Fruit fly (Drosophila melanogaster) whole organism, embryonic: ENCODE data around the gene CG43121.
A peak's percentile ranks its signal among the peaks of the same experiment; 100 is the strongest.

ENCODE experiments used
- Abd-B ChIP-seq: fragments of 200-800 bp; sonication (Bioruptor generic); optimal IDR thresholded peaks from 2 replicates; lab custom pipeline; 2018; ENCODE audit warnings: missing biosample characterization, mild to moderate bottlenecking, missing genetic modification characterization, moderate library complexity
- Atf3 ChIP-seq: fragments of 200-800 bp; sonication (Bioruptor generic); optimal IDR thresholded peaks from 3 replicates; lab custom pipeline; 2016; ENCODE audit warnings: missing biosample characterization, missing genetic modification characterization
- CG10366 ChIP-seq: fragments of 200-800 bp; sonication (Bioruptor generic); IDR thresholded peaks from 2 replicates; pipeline ENCODE4 v1.3.6; 2022; ENCODE audit warnings: missing biosample characterization, missing genetic modification characterization
- CG10654 ChIP-seq: fragments of 200-800 bp; sonication (Bioruptor generic); optimal IDR thresholded peaks from 2 replicates; lab custom pipeline; 2016; ENCODE audit warnings: missing biosample characterization, missing genetic modification characterization
- CG11456 ChIP-seq: fragments of 200-800 bp; sonication (Bioruptor generic); IDR thresholded peaks from 3 replicates; pipeline ENCODE4 v1.3.6; 2022; ENCODE audit warnings: missing biosample characterization, missing genetic modification characterization
- CG11504 ChIP-seq: fragments of 200-800 bp; sonication (Bioruptor generic); optimal IDR thresholded peaks from 3 replicates; lab custom pipeline; 2019; ENCODE audit warnings: missing biosample characterization, mild to moderate bottlenecking, missing genetic modification characterization, moderate library complexity
- CG11696 ChIP-seq: fragments of 200-800 bp; sonication (Bioruptor generic); IDR thresholded peaks from 2 replicates; pipeline ENCODE4 v1.3.6; 2022; ENCODE audit warnings: missing biosample characterization, missing genetic modification characterization
- CG11723 ChIP-seq: fragments of 200-800 bp; sonication (Bioruptor generic); optimal IDR thresholded peaks from 2 replicates; lab custom pipeline; 2017; ENCODE audit warnings: missing biosample characterization, mild to moderate bottlenecking, missing genetic modification characterization
- CG12071 ChIP-seq: fragments of 200-800 bp; sonication (Bioruptor generic); optimal IDR thresholded peaks from 3 replicates; lab custom pipeline; 2018; ENCODE audit warnings: missing biosample characterization, mild to moderate bottlenecking, missing genetic modification characterization
- CG1233 ChIP-seq: fragments of 200-800 bp; sonication (Bioruptor generic); optimal IDR thresholded peaks from 4 replicates; lab custom pipeline; 2018; ENCODE audit warnings: missing biosample characterization, mild to moderate bottlenecking, missing genetic modification characterization
- CG1603 ChIP-seq: fragments of 200-800 bp; sonication (Bioruptor generic); optimal IDR thresholded peaks from 2 replicates; lab custom pipeline; 2019; ENCODE audit warnings: missing biosample characterization, mild to moderate bottlenecking, missing genetic modification characterization, moderate library complexity
- CG18619 ChIP-seq: fragments of 200-800 bp; sonication (Bioruptor generic); optimal IDR thresholded peaks from 3 replicates; lab custom pipeline; 2017; ENCODE audit warnings: missing biosample characterization, mild to moderate bottlenecking, missing genetic modification characterization
- CG30431 ChIP-seq: fragments of 200-800 bp; sonication (Bioruptor generic); optimal IDR thresholded peaks from 2 replicates; lab custom pipeline; 2017; ENCODE audit warnings: missing biosample characterization, missing genetic modification characterization
- CG31224 ChIP-seq: fragments of 200-800 bp; sonication (Bioruptor generic); IDR thresholded peaks from 2 replicates; pipeline ENCODE4 v1.3.6; 2022; ENCODE audit warnings: missing biosample characterization, missing genetic modification characterization
- CG5953 ChIP-seq: fragments of 200-800 bp; sonication (Bioruptor generic); IDR thresholded peaks from 2 replicates; pipeline ENCODE4 v1.3.6; 2022; ENCODE audit warnings: missing biosample characterization, missing genetic modification characterization
- CG6689 ChIP-seq: fragments of 200-800 bp; sonication (Bioruptor generic); IDR thresholded peaks from 2 replicates; pipeline ENCODE4 v1.3.6; 2022; ENCODE audit warnings: missing biosample characterization, missing genetic modification characterization
- CG7786 ChIP-seq: fragments of 200-800 bp; sonication (Bioruptor generic); optimal IDR thresholded peaks from 2 replicates; lab custom pipeline; 2016; ENCODE audit warnings: missing biosample characterization, missing genetic modification characterization
- CG8388 ChIP-seq: fragments of 200-800 bp; sonication (Bioruptor generic); optimal IDR thresholded peaks from 2 replicates; lab custom pipeline; 2019; ENCODE audit warnings: missing biosample characterization, mild to moderate bottlenecking, missing genetic modification characterization, moderate library complexity
- CG8924 ChIP-seq: fragments of 200-800 bp; optimal IDR thresholded peaks from 3 replicates; lab custom pipeline; 2019; ENCODE audit warnings: missing biosample characterization, mild to moderate bottlenecking, missing genetic modification characterization, moderate library complexity
- CG9727 ChIP-seq: fragments of 200-800 bp; sonication (Bioruptor generic); optimal IDR thresholded peaks from 3 replicates; lab custom pipeline; 2017; ENCODE audit warnings: missing biosample characterization, mild to moderate bottlenecking, missing genetic modification characterization
- D19A ChIP-seq: fragments of 200-800 bp; optimal IDR thresholded peaks from 3 replicates; lab custom pipeline; 2019; ENCODE audit warnings: missing biosample characterization, mild to moderate bottlenecking, missing genetic modification characterization, moderate library complexity
- GATAe ChIP-seq: fragments of 200-800 bp; sonication (Bioruptor generic); conservative IDR thresholded peaks from 2 replicates; pipeline ENCODE4 v1.3.6; 2022; ENCODE audit warnings: missing biosample characterization, missing genetic modification characterization
- Hr3 ChIP-seq: fragments of 200-800 bp; sonication (Bioruptor generic); optimal IDR thresholded peaks from 3 replicates; lab custom pipeline; 2016; ENCODE audit warnings: missing biosample characterization, missing genetic modification characterization
- Hr51 ChIP-seq, 2 experiments: fragments of 200-800 bp; sonication (Bioruptor generic); optimal IDR thresholded peaks; 2 replicates in 1 of 2; 3 replicates in 1 of 2; lab custom pipeline; 2016 to 2018; ENCODE audit warnings: missing biosample characterization in 2 of 2, missing genetic modification characterization in 2 of 2, mild to moderate bottlenecking in 1 of 2, moderate library complexity in 1 of 2
- Mrtf ChIP-seq: fragments of 200-800 bp; sonication (Bioruptor generic); IDR thresholded peaks from 3 replicates; pipeline ENCODE4 v1.3.6; 2022; ENCODE audit warnings: missing biosample characterization, missing genetic modification characterization
- Nf-YA ChIP-seq: fragments of 200-800 bp; sonication (Bioruptor generic); IDR thresholded peaks from 2 replicates; pipeline ENCODE4 v1.3.6; 2022; ENCODE audit warnings: missing biosample characterization, missing genetic modification characterization
- Ssrp ChIP-seq: fragments of 200-800 bp; sonication (Bioruptor generic); optimal IDR thresholded peaks from 2 replicates; lab custom pipeline; 2018; ENCODE audit warnings: missing biosample characterization, mild to moderate bottlenecking, missing genetic modification characterization, moderate library complexity
- bcd ChIP-seq: fragments of 200-800 bp; sonication (Bioruptor generic); optimal IDR thresholded peaks from 2 replicates; lab custom pipeline; 2017; ENCODE audit warnings: missing biosample characterization, mild to moderate bottlenecking, missing genetic modification characterization
- cad ChIP-seq: fragments of >200 bp; optimal IDR thresholded peaks from 2 replicates; lab custom pipeline; 2017; ENCODE audit warnings: missing biosample characterization, missing genetic modification characterization
- cas ChIP-seq: fragments of 200-800 bp; sonication (Bioruptor generic); IDR thresholded peaks from 2 replicates; pipeline ENCODE4 v1.3.6; 2022; ENCODE audit warnings: missing biosample characterization, missing genetic modification characterization
- croc ChIP-seq: fragments of 200-800 bp; sonication (Bioruptor generic); conservative IDR thresholded peaks from 3 replicates; pipeline ENCODE4 v1.3.6; 2022; ENCODE audit warnings: missing biosample characterization, missing genetic modification characterization
- crp ChIP-seq, 2 experiments: fragments of 200-800 bp; sonication (Bioruptor generic); optimal IDR thresholded peaks; 2 replicates in 1 of 2; 3 replicates in 1 of 2; lab custom pipeline; 2017; ENCODE audit warnings: missing biosample characterization in 2 of 2, missing genetic modification characterization in 2 of 2, mild to moderate bottlenecking in 1 of 2, moderate library complexity in 1 of 2
- dm ChIP-seq: fragments of 200-800 bp; sonication (Bioruptor generic); optimal IDR thresholded peaks from 3 replicates; lab custom pipeline; 2016; ENCODE audit warnings: missing biosample characterization, missing genetic modification characterization
- eyg ChIP-seq: fragments of 200-800 bp; sonication (Bioruptor generic); optimal IDR thresholded peaks from 3 replicates; lab custom pipeline; 2016; ENCODE audit warnings: missing biosample characterization, missing genetic modification characterization
- fu2 ChIP-seq: fragments of 200-800 bp; sonication (Bioruptor generic); optimal IDR thresholded peaks from 2 replicates; lab custom pipeline; 2016; ENCODE audit warnings: missing biosample characterization, missing genetic modification characterization
- gcm2 ChIP-seq: fragments of 200-800 bp; sonication (Bioruptor generic); optimal IDR thresholded peaks from 2 replicates; lab custom pipeline; 2016; ENCODE audit warnings: missing biosample characterization, missing genetic modification characterization
- hkb ChIP-seq, 2 experiments: fragments of 200-800 bp in 1 of 2; fragments of >200 bp in 1 of 2; sonication (Bioruptor generic) in 1 of 2; IDR thresholded peaks in 1 of 2; optimal IDR thresholded peaks in 1 of 2; 2 replicates each; pipeline versions ENCODE4 v1.3.6 to Lab custom; 2017 to 2022; ENCODE audit warnings: missing biosample characterization in 1 of 2, missing genetic modification characterization in 1 of 2
- hth ChIP-seq: fragments of >200 bp; optimal IDR thresholded peaks from 2 replicates; lab custom pipeline; 2017; ENCODE audit warnings: inconsistent platforms
- jing ChIP-seq: fragments of 200-800 bp; sonication (Bioruptor generic); optimal IDR thresholded peaks from 2 replicates; lab custom pipeline; 2018; ENCODE audit warnings: missing biosample characterization, mild to moderate bottlenecking, missing genetic modification characterization
- lbe ChIP-seq: fragments of 200-800 bp; sonication (Bioruptor generic); optimal IDR thresholded peaks from 2 replicates; lab custom pipeline; 2016; ENCODE audit warnings: missing biosample characterization, mild to moderate bottlenecking, missing genetic modification characterization
- lilli ChIP-seq: fragments of 200-800 bp; sonication (Bioruptor generic); optimal IDR thresholded peaks from 3 replicates; lab custom pipeline; 2016; ENCODE audit warnings: missing biosample characterization, missing genetic modification characterization
- maf-S ChIP-seq: fragments of 200-800 bp; sonication (Bioruptor generic); optimal IDR thresholded peaks from 2 replicates; lab custom pipeline; 2016; ENCODE audit warnings: missing biosample characterization, missing genetic modification characterization
- nmo ChIP-seq: fragments of 200-800 bp; sonication (Bioruptor generic); optimal IDR thresholded peaks from 2 replicates; lab custom pipeline; 2018; ENCODE audit warnings: missing biosample characterization, mild to moderate bottlenecking, missing genetic modification characterization, moderate library complexity
- psq ChIP-seq: fragments of 200-800 bp; sonication (Bioruptor generic); optimal IDR thresholded peaks from 2 replicates; lab custom pipeline; 2017; ENCODE audit warnings: missing biosample characterization, missing genetic modification characterization
- repo ChIP-seq: fragments of 200-800 bp; sonication (Bioruptor generic); optimal IDR thresholded peaks from 2 replicates; lab custom pipeline; 2016; ENCODE audit warnings: missing biosample characterization, missing genetic modification characterization
- rib ChIP-seq: fragments of 200-800 bp; sonication (Bioruptor generic); IDR thresholded peaks from 2 replicates; pipeline ENCODE4 v1.3.6; 2022; ENCODE audit warnings: missing biosample characterization, missing genetic modification characterization
- tio ChIP-seq: fragments of 200-800 bp; sonication (Bioruptor generic); optimal IDR thresholded peaks from 2 replicates; lab custom pipeline; 2017; ENCODE audit warnings: missing biosample characterization, missing genetic modification characterization, inconsistent platforms
- vfl ChIP-seq: fragments of 200-800 bp; sonication (Bioruptor generic); optimal IDR thresholded peaks from 2 replicates; lab custom pipeline; 2016; ENCODE audit warnings: missing biosample characterization, missing genetic modification characterization
- wor ChIP-seq: fragments of 200-800 bp; sonication (Bioruptor generic); IDR thresholded peaks from 2 replicates; pipeline ENCODE4 v1.3.6; 2022; ENCODE audit warnings: missing biosample characterization, missing genetic modification characterization
- zen ChIP-seq: fragments of 200-800 bp; sonication (Bioruptor generic); optimal IDR thresholded peaks from 3 replicates; lab custom pipeline; 2018; ENCODE audit warnings: missing biosample characterization, mild to moderate bottlenecking, missing genetic modification characterization, moderate library complexity

Gene CG43121

dm6 chr3L:14634019-14634772 is 38.0 kb downstream of the CG43121 start (continued):
- no peak for TF ChIP-seq jing (GFP tag; lab: Kevin White, UChicago)
- TF ChIP-seq vfl (GFP tag; lab: Kevin White, UChicago): no peak
- TF ChIP-seq eyg: no peak
- peak; percentile 48 for TF ChIP-seq CG1603 (tag; lab: Kevin White, UChicago)
- TF ChIP-seq CG18619 (GFP tag; lab: Kevin White, UChicago): no peak
- 0 out of 2 replicates have a peak, but pooled peaks have one; percentile 21 for TF ChIP-seq CG6689 (GFP tag; lab: Robert Waterston, UW)
- peak; percentile 7 for TF ChIP-seq CG9727 (GFP tag; lab: Kevin White, UChicago)
- peak; percentile 14 for TF ChIP-seq Abd-B
- no peak for TF ChIP-seq CG11723 (GFP tag; lab: Kevin White, UChicago)
- TF ChIP-seq CG7786 (GFP tag; lab: Kevin White, UChicago): no peak
- TF ChIP-seq nmo: peak; percentile 21
- no peak for TF ChIP-seq GATAe (GFP tag; lab: Robert Waterston, UW)
- TF ChIP-seq D19A (tag; lab: Kevin White, UChicago): no peak
- TF ChIP-seq Mrtf (GFP tag; lab: Robert Waterston, UW): 0 out of 3 replicates have a peak, but pooled peaks have one; percentile 55
- no peak for TF ChIP-seq CG31224 (GFP tag; lab: Robert Waterston, UW)
- no peak for TF ChIP-seq psq (GFP tag; lab: Kevin White, UChicago)
- no peak for TF ChIP-seq CG12071
- TF ChIP-seq CG5953: peak; percentile 22; the same call in 1 of the 2 replicates
- TF ChIP-seq hth (lab: Kevin White, UChicago): no peak
- TF ChIP-seq Hr51 (GFP tag; optimal IDR thresholded peaks at IDR 0.05; lab: Kevin White, UChicago): peak in 1 of 2 experiments; percentile 19
- peak; percentile 45 for TF ChIP-seq Atf3 (GFP tag; lab: Kevin White, UChicago)
- TF ChIP-seq CG11696: no peak
- TF ChIP-seq zen (tag; lab: Kevin White, UChicago): peak; percentile 3
- peak; percentile 27 for TF ChIP-seq lilli (GFP tag; lab: Kevin White, UChicago)
- peak; percentile 53 for TF ChIP-seq lbe
- TF ChIP-seq CG11456 (GFP tag; lab: Robert Waterston, UW): no peak
- peak; percentile 35 for TF ChIP-seq Ssrp (tag; lab: Kevin White, UChicago)
- TF ChIP-seq rib: no peak
- TF ChIP-seq wor (GFP tag; lab: Robert Waterston, UW): no peak
- no peak for TF ChIP-seq CG8924
- no peak for TF ChIP-seq CG10654 (GFP tag; lab: Kevin White, UChicago)
- no peak for TF ChIP-seq cas (GFP tag; lab: Robert Waterston, UW)
- no peak for TF ChIP-seq fu2
- TF ChIP-seq croc (GFP tag; lab: Robert Waterston, UW): no peak
- TF ChIP-seq repo: no peak
- TF ChIP-seq gcm2 (GFP tag; lab: Kevin White, UChicago): no peak
- TF ChIP-seq CG1233: no peak
- peak; percentile 35 for TF ChIP-seq CG8388 (GFP tag; lab: Kevin White, UChicago)
- TF ChIP-seq bcd (GFP tag; lab: Kevin White, UChicago): no peak
- TF ChIP-seq CG10366: no peak; the same call in 1 of the 2 replicates
- TF ChIP-seq dm (GFP tag; lab: Kevin White, UChicago): no peak
- peak; percentile 15; the same call in 1 of the 2 replicates for TF ChIP-seq Nf-YA (GFP tag; lab: Robert Waterston, UW)
- no peak for TF ChIP-seq CG30431 (GFP tag; lab: Kevin White, UChicago)
- TF ChIP-seq Hr3: no peak
- TF ChIP-seq CG11504: peak; percentile 51
- TF ChIP-seq maf-S (GFP tag; lab: Kevin White, UChicago): no peak
- TF ChIP-seq tio: no peak
- no peak for TF ChIP-seq cad (GFP tag; lab: Kevin White, UChicago)
- no peak for TF ChIP-seq hkb (optimal IDR thresholded peaks at IDR 0.05; lab: Kevin White, UChicago)
- 0 out of 2 replicates have a peak, but pooled peaks have one; percentile 27 for TF ChIP-seq hkb (GFP tag; IDR thresholded peaks at IDR 0.05; lab: Robert Waterston, UW)
- no peak for TF ChIP-seq crp (GFP tag; optimal IDR thresholded peaks at IDR 0.05; lab: Kevin White, UChicago)
